Fruit fly (Drosophila melanogaster) S2 (cell line): ENCODE results near the gene fkh.

Experiments used
- CG8478 ChIP-seq: fragments of >200 bp; optimal IDR thresholded peaks from 2 replicates; lab custom pipeline; 2018
- CTCF ChIP-seq, 2 experiments: fragments of >200 bp; optimal IDR thresholded peaks; 2 replicates each; lab custom pipeline; 2018

dm6 chr3R:28630092-28630491 lies 45.0 kb upstream of the fkh start:
- TF ChIP-seq CG8478 (lab: Kevin White, UChicago) (no peak), CTCF (optimal IDR thresholded peaks at IDR 0.05; lab: Kevin White, UChicago) (no peak)
